Worm (Caenorhabditis elegans) whole organism, early embryonic: Measurements from ENCODE around the gene W09H1.4.
A peak's percentile ranks its signal among the peaks of the same experiment; 100 is the strongest.

Experiments used
- B0310.2 ChIP-seq: sonication (generic microtip); optimal IDR thresholded peaks from 2 replicates; lab custom pipeline; 2016; ENCODE audit warnings: mild to moderate bottlenecking, missing genetic modification characterization, missing compliant biosample characterization
- F13C5.2 ChIP-seq: sonication (generic microtip); optimal IDR thresholded peaks from 2 replicates; lab custom pipeline; 2017; ENCODE audit warnings: mild to moderate bottlenecking, missing genetic modification characterization, inconsistent platforms, missing compliant biosample characterization
- aly-1 ChIP-seq: sonication (generic microtip); optimal IDR thresholded peaks from 2 replicates; lab custom pipeline; 2016; ENCODE audit warnings: missing genetic modification characterization, missing compliant biosample characterization
- ama-1 ChIP-seq: fragments of 150-350 bp; optimal IDR thresholded peaks from 2 replicates; lab custom pipeline; 2014
- ceh-13 ChIP-seq: fragments of 200-800 bp; sonication (Bioruptor generic); optimal IDR thresholded peaks from 2 replicates; lab custom pipeline; 2018; ENCODE audit warnings: mild to moderate bottlenecking, missing genetic modification characterization, missing compliant biosample characterization
- ceh-36 ChIP-seq: sonication (generic microtip); optimal IDR thresholded peaks from 2 replicates; lab custom pipeline; 2016; ENCODE audit warnings: missing genetic modification characterization, inconsistent platforms, missing compliant biosample characterization
- ets-7 ChIP-seq: sonication (generic microtip); optimal IDR thresholded peaks from 2 replicates; lab custom pipeline; 2016; ENCODE audit warnings: missing genotype, missing genetic modification characterization, missing compliant biosample characterization
- flt-1 ChIP-seq: fragments of 200-800 bp; sonication (Bioruptor generic); IDR thresholded peaks from 2 replicates; pipeline ENCODE4 v1.3.6; 2022; ENCODE audit warnings: missing genetic modification characterization, missing compliant biosample characterization
- hmbx-1 ChIP-seq: sonication (generic microtip); optimal IDR thresholded peaks from 2 replicates; lab custom pipeline; 2016; ENCODE audit warnings: mild to moderate bottlenecking, missing genetic modification characterization, missing compliant biosample characterization
- hmg-4 ChIP-seq: fragments of 200-800 bp; sonication (Bioruptor generic); optimal IDR thresholded peaks from 2 replicates; lab custom pipeline; 2018; ENCODE audit warnings: mild to moderate bottlenecking, missing genetic modification characterization, missing compliant biosample characterization
- hnd-1 ChIP-seq: sonication (generic microtip); optimal IDR thresholded peaks from 2 replicates; lab custom pipeline; 2016; ENCODE audit warnings: missing genetic modification characterization, missing compliant biosample characterization
- pes-1 ChIP-seq: fragments of 200-800 bp; sonication (Bioruptor generic); IDR thresholded peaks from 2 replicates; pipeline ENCODE4 v1.3.6; 2022; ENCODE audit warnings: missing genetic modification reagents, missing genetic modification characterization, missing compliant biosample characterization
- scrt-1 ChIP-seq: fragments of 200-800 bp; sonication (Bioruptor generic); IDR thresholded peaks from 2 replicates; pipeline ENCODE4 v1.3.6; 2022; ENCODE audit warnings: missing genetic modification characterization, missing compliant biosample characterization
- sea-1 ChIP-seq: fragments of 200-800 bp; sonication (Bioruptor generic); conservative IDR thresholded peaks from 2 replicates; pipeline ENCODE4 v1.3.6; 2022; ENCODE audit warnings: missing genetic modification characterization, missing compliant biosample characterization
- tbx-11 ChIP-seq: fragments of 200-800 bp; sonication (Bioruptor generic); IDR thresholded peaks from 2 replicates; pipeline ENCODE4 v1.3.6; 2022; ENCODE audit warnings: missing genetic modification characterization, missing compliant biosample characterization
- tbx-37 ChIP-seq: fragments of 200-800 bp; sonication (Bioruptor generic); conservative IDR thresholded peaks from 2 replicates; pipeline ENCODE4 v1.3.6; 2022; ENCODE audit warnings: missing genetic modification reagents, missing genetic modification characterization, missing compliant biosample characterization
- tra-4 ChIP-seq: sonication (generic microtip); optimal IDR thresholded peaks from 2 replicates; lab custom pipeline; 2017; ENCODE audit warnings: missing genetic modification characterization, missing compliant biosample characterization

The W09H1.4 gene

DNA sequence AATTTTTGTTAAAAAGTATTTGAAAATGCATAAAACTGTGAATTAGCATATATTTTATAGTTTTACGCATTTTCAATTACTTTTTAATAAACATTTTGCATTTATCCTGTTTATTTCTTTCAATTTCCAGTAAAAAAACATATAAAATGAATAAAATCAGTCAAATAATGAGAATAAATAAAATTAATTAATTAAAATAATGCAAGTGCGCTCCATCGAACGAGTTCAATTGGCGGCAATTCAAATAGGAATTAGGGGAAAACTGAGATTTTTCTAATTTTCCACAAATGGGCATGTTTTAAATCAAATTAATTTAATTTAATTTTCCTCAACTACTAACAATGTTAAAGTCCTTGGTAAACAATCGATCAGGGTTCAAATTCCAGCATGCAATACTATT is 27.3 kb upstream of the W09H1.4 start:
- TF ChIP-seq flt-1 (GFP tag; lab: Robert Waterston, UW) (no peak), tbx-11 (GFP tag; lab: Robert Waterston, UW) (no peak), ets-7 (tag; lab: Kevin White, UChicago) (no peak), ceh-36 (tag; lab: Kevin White, UChicago) (no peak), hnd-1 (tag; lab: Kevin White, UChicago) (no peak)

DNA sequence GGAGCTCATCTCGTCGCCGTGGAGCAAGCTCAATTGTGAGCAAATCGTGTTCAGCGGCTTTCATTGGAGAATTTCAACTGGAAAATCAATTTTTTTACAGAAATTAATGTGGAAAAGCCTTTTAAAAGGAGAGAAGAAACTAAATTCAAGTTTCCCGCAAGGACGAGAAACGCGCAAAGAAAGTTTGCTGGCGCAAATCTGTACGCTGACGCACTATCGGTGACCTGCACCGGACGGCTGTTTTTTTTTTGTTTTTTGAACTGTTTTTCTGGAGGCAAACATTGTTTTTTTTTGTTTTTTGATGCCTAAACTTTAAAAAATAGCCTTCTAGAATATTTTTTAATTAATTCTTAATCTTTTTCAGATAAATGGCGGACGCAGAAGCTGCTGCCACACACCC is 26.4 kb upstream of the W09H1.4 start, which contains the start of the genes hpr-17 and F32A11.1:
hpr-17 (minus strand) TSS at position 77 of the 400 bp plus-strand sequence.
F32A11.1 (plus strand) TSS at position 359 of the 400 bp plus-strand sequence.
- TF ChIP-seq B0310.2 (tag; lab: Kevin White, UChicago): no peak
- TF ChIP-seq pes-1: 0 out of 2 replicates have a peak, but pooled peaks have one; percentile 23

- no peak for TF ChIP-seq hmbx-1 (tag; lab: Kevin White, UChicago)
- no peak for TF ChIP-seq hmg-4 (GFP tag; lab: Kevin White, UChicago)
- TF ChIP-seq ets-7 (tag; lab: Kevin White, UChicago): no peak
- no peak for TF ChIP-seq scrt-1 (GFP tag; lab: Robert Waterston, UW)
- TF ChIP-seq ceh-36 (tag; lab: Kevin White, UChicago): no peak
- TF ChIP-seq tbx-11 (GFP tag; lab: Robert Waterston, UW): no peak
- no peak for TF ChIP-seq pes-1
- TF ChIP-seq aly-1: no peak
- TF ChIP-seq tbx-37: no peak
- TF ChIP-seq B0310.2 (tag; lab: Kevin White, UChicago): no peak
- no peak for TF ChIP-seq flt-1 (GFP tag; lab: Robert Waterston, UW)
- no peak for TF ChIP-seq tra-4
- no peak for TF ChIP-seq ceh-13 (GFP tag; lab: Kevin White, UChicago)
- no peak for TF ChIP-seq F13C5.2 (tag; lab: Kevin White, UChicago)
- no peak for TF ChIP-seq sea-1 (GFP tag; lab: Robert Waterston, UW)
- TF ChIP-seq hnd-1 (tag; lab: Kevin White, UChicago): no peak
- TF ChIP-seq ama-1: no peak
Measured at ce11 chrII:13159869-13160268, 23.5 kb upstream of the W09H1.4 start.

DNA sequence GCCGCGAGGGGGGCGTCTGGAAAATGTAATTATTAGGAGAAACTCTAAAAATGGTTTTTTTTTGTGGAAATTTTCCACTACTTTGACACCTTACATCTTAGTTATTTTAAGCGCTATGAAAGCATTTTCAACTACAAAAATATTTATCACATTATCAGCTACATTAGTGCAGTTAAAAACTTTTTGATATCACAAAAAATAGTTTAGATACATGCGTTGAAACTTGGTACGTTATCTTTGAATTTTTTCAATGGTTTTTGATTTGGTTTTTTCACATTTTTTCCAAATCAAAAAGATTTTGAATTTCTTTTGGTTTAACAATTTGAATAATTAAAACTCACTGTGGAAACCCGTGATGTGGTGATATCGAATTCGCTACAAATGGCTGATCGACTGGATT is 20.3 kb upstream of the W09H1.4 start:
- TF ChIP-seq ceh-13 (GFP tag; lab: Kevin White, UChicago) (no peak), tra-4 (no peak), sea-1 (GFP tag; lab: Robert Waterston, UW) (no peak), tbx-37 (no peak)

ce11 chrII:13164062-13164461 is 19.3 kb upstream of the W09H1.4 start:
- no peak for TF ChIP-seq tbx-11 (GFP tag; lab: Robert Waterston, UW)
- TF ChIP-seq F13C5.2 (tag; lab: Kevin White, UChicago): no peak
- TF ChIP-seq hnd-1 (tag; lab: Kevin White, UChicago): no peak
- no peak for TF ChIP-seq tra-4
- no peak for TF ChIP-seq aly-1
- no peak for TF ChIP-seq ets-7 (tag; lab: Kevin White, UChicago)
- TF ChIP-seq scrt-1 (GFP tag; lab: Robert Waterston, UW): no peak
- TF ChIP-seq ceh-36 (tag; lab: Kevin White, UChicago): no peak
- TF ChIP-seq sea-1 (GFP tag; lab: Robert Waterston, UW): no peak
- no peak for TF ChIP-seq B0310.2 (tag; lab: Kevin White, UChicago)
- TF ChIP-seq hmbx-1 (tag; lab: Kevin White, UChicago): no peak
- TF ChIP-seq pes-1: no peak
- no peak for TF ChIP-seq tbx-37
- TF ChIP-seq hmg-4 (GFP tag; lab: Kevin White, UChicago): no peak
- TF ChIP-seq ceh-13 (GFP tag; lab: Kevin White, UChicago): no peak
- TF ChIP-seq flt-1 (GFP tag; lab: Robert Waterston, UW): no peak
- no peak for TF ChIP-seq ama-1

ce11 chrII:13165683-13166259 is 17.6 kb upstream of the W09H1.4 start, which contains the start of gene moe-3:
moe-3 (minus strand) TSS chrII:13165733.
- TF ChIP-seq tbx-37: no peak

DNA sequence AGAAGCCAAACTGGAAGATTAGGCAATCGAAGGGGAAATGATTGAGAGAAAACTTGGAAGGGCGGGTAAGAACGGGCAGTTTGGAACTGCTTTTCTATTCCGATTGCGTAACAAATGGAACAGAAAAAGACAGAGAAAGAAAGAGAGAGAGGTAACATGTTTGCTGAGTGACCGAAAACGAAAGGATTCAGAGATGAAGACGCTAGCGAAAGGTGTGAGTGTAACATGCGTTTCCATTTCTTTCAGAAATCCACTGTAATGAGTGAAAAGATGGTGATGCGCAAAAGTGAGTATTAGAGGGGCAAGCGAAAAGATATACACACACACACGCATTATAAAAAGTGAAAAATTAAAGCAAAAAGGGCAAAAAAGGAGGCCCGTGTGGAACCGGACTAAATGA is 15.8 kb upstream of the W09H1.4 start:
- no peak for TF ChIP-seq flt-1 (GFP tag; lab: Robert Waterston, UW)
- TF ChIP-seq sea-1 (GFP tag; lab: Robert Waterston, UW): no peak
- TF ChIP-seq F13C5.2 (tag; lab: Kevin White, UChicago): no peak
- TF ChIP-seq tbx-11 (GFP tag; lab: Robert Waterston, UW): no peak
- no peak for TF ChIP-seq hmg-4 (GFP tag; lab: Kevin White, UChicago)

ce11 chrII:13170696-13171095 is 12.6 kb upstream of the W09H1.4 start:
- TF ChIP-seq sea-1 (GFP tag; lab: Robert Waterston, UW): no peak
- TF ChIP-seq tbx-11 (GFP tag; lab: Robert Waterston, UW): no peak
- no peak for TF ChIP-seq hnd-1 (tag; lab: Kevin White, UChicago)
- TF ChIP-seq hmbx-1 (tag; lab: Kevin White, UChicago): no peak
- TF ChIP-seq F13C5.2 (tag; lab: Kevin White, UChicago): no peak
- TF ChIP-seq B0310.2 (tag; lab: Kevin White, UChicago): no peak
- no peak for TF ChIP-seq ama-1
- no peak for TF ChIP-seq aly-1
- TF ChIP-seq hmg-4 (GFP tag; lab: Kevin White, UChicago): no peak
- TF ChIP-seq ceh-13 (GFP tag; lab: Kevin White, UChicago): no peak
